Fruit fly (Drosophila melanogaster) whole organism, embryonic: ENCODE results near the gene Cyfip.

ENCODE experiments used
- CG10543 ChIP-seq: fragments of 200-800 bp; sonication (Bioruptor generic); optimal IDR thresholded peaks from 3 replicates; lab custom pipeline; 2017; ENCODE audit warnings: missing biosample characterization, mild to moderate bottlenecking, missing genetic modification characterization, moderate library complexity
- CG10959 ChIP-seq: fragments of 200-800 bp; sonication (Bioruptor generic); IDR thresholded peaks from 2 replicates; pipeline ENCODE4 v1.3.6; 2022; ENCODE audit warnings: missing biosample characterization, missing genetic modification characterization
- CG12299 ChIP-seq: fragments of 200-800 bp; sonication (Bioruptor generic); optimal IDR thresholded peaks from 2 replicates; lab custom pipeline; 2018; ENCODE audit warnings: missing biosample characterization, mild to moderate bottlenecking, missing genetic modification characterization
- CG12659 ChIP-seq: fragments of 200-800 bp; sonication (Bioruptor generic); optimal IDR thresholded peaks from 3 replicates; lab custom pipeline; 2017; ENCODE audit warnings: mild to moderate bottlenecking, missing biosample characterization, missing genetic modification reagents, missing genetic modification characterization
- CG14710 ChIP-seq: fragments of 200-800 bp; sonication (Bioruptor generic); optimal IDR thresholded peaks from 3 replicates; lab custom pipeline; 2019; ENCODE audit warnings: missing biosample characterization, mild to moderate bottlenecking, missing genetic modification characterization, moderate library complexity
- CG15011 ChIP-seq: fragments of 200-800 bp; sonication (Bioruptor generic); optimal IDR thresholded peaks from 3 replicates; lab custom pipeline; 2018; ENCODE audit warnings: missing biosample characterization, mild to moderate bottlenecking, missing genetic modification characterization
- CG15514 ChIP-seq: fragments of 200-800 bp; sonication (Bioruptor generic); optimal IDR thresholded peaks from 3 replicates; lab custom pipeline; 2017; ENCODE audit warnings: missing biosample characterization, missing genetic modification characterization, mild to moderate bottlenecking, moderate library complexity, missing genetic modification reagents
- CG17912 ChIP-seq: fragments of 200-800 bp; sonication (Bioruptor generic); optimal IDR thresholded peaks from 2 replicates; lab custom pipeline; 2018; ENCODE audit warnings: missing biosample characterization, mild to moderate bottlenecking, missing genetic modification characterization
- CG18011 ChIP-seq: fragments of 200-800 bp; sonication (Bioruptor generic); optimal IDR thresholded peaks from 2 replicates; lab custom pipeline; 2017; ENCODE audit warnings: missing biosample characterization, missing genetic modification characterization, mild to moderate bottlenecking, moderate library complexity, missing genotype
- CG2120 ChIP-seq: fragments of 200-800 bp; sonication (Bioruptor generic); optimal IDR thresholded peaks from 3 replicates; lab custom pipeline; 2016; ENCODE audit warnings: missing biosample characterization, missing genetic modification characterization
- CG2678 ChIP-seq: fragments of 200-800 bp; sonication (Bioruptor generic); optimal IDR thresholded peaks from 3 replicates; lab custom pipeline; 2019; ENCODE audit warnings: missing biosample characterization, mild to moderate bottlenecking, missing genetic modification characterization, moderate library complexity
- CG2712 ChIP-seq: fragments of 200-800 bp; optimal IDR thresholded peaks from 3 replicates; lab custom pipeline; 2019; ENCODE audit warnings: missing biosample characterization, mild to moderate bottlenecking, missing genetic modification characterization, moderate library complexity
- CG30403 ChIP-seq: fragments of 200-800 bp; sonication (Bioruptor generic); optimal IDR thresholded peaks from 3 replicates; lab custom pipeline; 2016; ENCODE audit warnings: missing biosample characterization, missing genetic modification characterization
- CG34422 ChIP-seq: fragments of 200-800 bp; sonication (Bioruptor generic); IDR thresholded peaks from 3 replicates; pipeline ENCODE4 v1.3.6; 2022; ENCODE audit warnings: missing biosample characterization, missing genetic modification characterization
- CG4282 ChIP-seq: fragments of 200-800 bp; sonication (Bioruptor generic); optimal IDR thresholded peaks from 2 replicates; lab custom pipeline; 2016; ENCODE audit warnings: missing biosample characterization, missing genetic modification characterization
- CG6854 ChIP-seq: fragments of 200-800 bp; sonication (Bioruptor generic); optimal IDR thresholded peaks from 3 replicates; lab custom pipeline; 2017; ENCODE audit warnings: missing biosample characterization, mild to moderate bottlenecking, missing genetic modification characterization
- CG7839 ChIP-seq: fragments of 200-800 bp; sonication (Bioruptor generic); optimal IDR thresholded peaks from 3 replicates; lab custom pipeline; 2018; ENCODE audit warnings: missing biosample characterization, mild to moderate bottlenecking, missing genetic modification characterization, moderate library complexity
- CG8290 ChIP-seq, 3 experiments: fragments of 200-800 bp; sonication (Bioruptor generic); optimal IDR thresholded peaks; 2 replicates each; lab custom pipeline; 2016 to 2019; ENCODE audit warnings: missing biosample characterization in 3 of 3, missing genetic modification characterization in 3 of 3, mild to moderate bottlenecking in 2 of 3, moderate library complexity in 1 of 3
- CoRest ChIP-seq: fragments of 200-800 bp; sonication (Bioruptor generic); optimal IDR thresholded peaks from 3 replicates; lab custom pipeline; 2018; ENCODE audit warnings: missing biosample characterization, mild to moderate bottlenecking, missing genetic modification characterization, moderate library complexity
- HLH4C ChIP-seq: fragments of 200-800 bp; sonication (Bioruptor generic); IDR thresholded peaks from 3 replicates; pipeline ENCODE4 v1.3.6; 2022; ENCODE audit warnings: missing biosample characterization, missing genetic modification characterization; ENCODE audit not compliant: partially characterized antibody
- HmgD ChIP-seq: fragments of 200-800 bp; sonication (Bioruptor generic); optimal IDR thresholded peaks from 3 replicates; lab custom pipeline; 2016; ENCODE audit warnings: missing biosample characterization, missing genetic modification characterization
- Hsf ChIP-seq: fragments of 200-800 bp; sonication (Bioruptor generic); optimal IDR thresholded peaks from 3 replicates; lab custom pipeline; 2016; ENCODE audit warnings: missing biosample characterization, missing genetic modification characterization
- Lhr ChIP-seq: fragments of 200-800 bp; sonication (Bioruptor generic); optimal IDR thresholded peaks from 3 replicates; lab custom pipeline; 2017; ENCODE audit warnings: mild to moderate bottlenecking, missing biosample characterization, missing genetic modification reagents, missing genetic modification characterization
- MBD-R2 ChIP-seq: fragments of 200-800 bp; sonication (Bioruptor generic); IDR thresholded peaks from 2 replicates; pipeline ENCODE4 v1.3.6; 2022; ENCODE audit warnings: missing biosample characterization, missing genetic modification characterization
- Nf-YC ChIP-seq: fragments of 200-800 bp; optimal IDR thresholded peaks from 3 replicates; lab custom pipeline; 2019; ENCODE audit warnings: missing biosample characterization, mild to moderate bottlenecking, missing genetic modification characterization, moderate library complexity
- Optix ChIP-seq: fragments of 200-800 bp; sonication (Bioruptor generic); IDR thresholded peaks from 3 replicates; pipeline ENCODE4 v1.3.6; 2022; ENCODE audit warnings: missing biosample characterization, missing genetic modification characterization
- Trl ChIP-seq, 3 experiments: fragments of >200 bp in 2 of 3; fragments of 200-800 bp in 1 of 3; sonication (Bioruptor generic) in 1 of 3; optimal IDR thresholded peaks; 2 replicates in 1 of 3; 3 replicates in 2 of 3; lab custom pipeline; 2016 to 2017; ENCODE audit warnings: missing biosample characterization in 1 of 3, missing genetic modification characterization in 1 of 3
- ato ChIP-seq: fragments of 200-800 bp; sonication (Bioruptor generic); IDR thresholded peaks from 2 replicates; pipeline ENCODE4 v1.3.6; 2022; ENCODE audit warnings: missing biosample characterization, missing genetic modification characterization; ENCODE audit not compliant: partially characterized antibody
- crp ChIP-seq, 2 experiments: fragments of 200-800 bp; sonication (Bioruptor generic); optimal IDR thresholded peaks; 2 replicates in 1 of 2; 3 replicates in 1 of 2; lab custom pipeline; 2017; ENCODE audit warnings: missing biosample characterization in 2 of 2, missing genetic modification characterization in 2 of 2, mild to moderate bottlenecking in 1 of 2, moderate library complexity in 1 of 2
- dpn ChIP-seq, 2 experiments: fragments of 200-800 bp; sonication (Bioruptor generic); optimal IDR thresholded peaks; 3 replicates each; lab custom pipeline; 2016; ENCODE audit warnings: missing biosample characterization in 2 of 2, missing genetic modification characterization in 2 of 2
- eve ChIP-seq, 2 experiments: fragments of >200 bp; optimal IDR thresholded peaks; 2 replicates each; lab custom pipeline; 2017; ENCODE audit warnings: missing biosample characterization in 2 of 2, missing genetic modification characterization in 2 of 2
- fd102C ChIP-seq: fragments of 200-800 bp; sonication (Bioruptor generic); optimal IDR thresholded peaks from 2 replicates; lab custom pipeline; 2018; ENCODE audit warnings: missing biosample characterization, mild to moderate bottlenecking, missing genetic modification characterization, moderate library complexity
- grn ChIP-seq: fragments of 200-800 bp; sonication (Bioruptor generic); optimal IDR thresholded peaks from 3 replicates; lab custom pipeline; 2017; ENCODE audit warnings: missing biosample characterization, missing genetic modification characterization
- kay ChIP-seq: fragments of 200-800 bp; sonication (Bioruptor generic); optimal IDR thresholded peaks from 2 replicates; lab custom pipeline; 2016; ENCODE audit warnings: missing biosample characterization, missing genetic modification characterization
- lab ChIP-seq: fragments of 200-800 bp; sonication (Bioruptor generic); optimal IDR thresholded peaks from 3 replicates; lab custom pipeline; 2017; ENCODE audit warnings: missing biosample characterization, missing genetic modification characterization, mild to moderate bottlenecking, moderate library complexity, missing genetic modification reagents
- otp ChIP-seq: fragments of 200-800 bp; sonication (Bioruptor generic); IDR thresholded peaks from 3 replicates; pipeline ENCODE4, ENCODE4 v1.3.6; 2022; ENCODE audit warnings: missing biosample characterization, missing genetic modification characterization
- pfk ChIP-seq: fragments of 200-800 bp; sonication (Bioruptor generic); optimal IDR thresholded peaks from 2 replicates; lab custom pipeline; 2018; ENCODE audit warnings: missing biosample characterization, mild to moderate bottlenecking, missing genetic modification characterization, moderate library complexity
- phol ChIP-seq: fragments of 200-800 bp; sonication (Bioruptor generic); optimal IDR thresholded peaks from 3 replicates; lab custom pipeline; 2018; ENCODE audit warnings: missing biosample characterization, mild to moderate bottlenecking, missing genetic modification characterization, moderate library complexity
- pzg ChIP-seq: fragments of 200-800 bp; sonication (Bioruptor generic); optimal IDR thresholded peaks from 3 replicates; lab custom pipeline; 2018; ENCODE audit warnings: missing biosample characterization, mild to moderate bottlenecking, missing genetic modification characterization, moderate library complexity
- sd ChIP-seq: fragments of 200-800 bp; sonication (Bioruptor generic); optimal IDR thresholded peaks from 3 replicates; lab custom pipeline; 2018; ENCODE audit warnings: missing biosample characterization, mild to moderate bottlenecking, missing genetic modification characterization, moderate library complexity
- sens ChIP-seq: fragments of 200-800 bp; sonication (Bioruptor generic); peaks from one replicate; lab custom pipeline; 2016; ENCODE audit warnings: missing biosample characterization, missing genetic modification characterization
- stwl ChIP-seq: fragments of 200-800 bp; sonication (Bioruptor generic); optimal IDR thresholded peaks from 3 replicates; lab custom pipeline; 2018; ENCODE audit warnings: missing biosample characterization, mild to moderate bottlenecking, missing genetic modification characterization, moderate library complexity
- tll ChIP-seq, 2 experiments: fragments of 200-800 bp in 1 of 2; fragments of >200 bp in 1 of 2; sonication (Bioruptor generic) in 1 of 2; optimal IDR thresholded peaks; 2 replicates each; lab custom pipeline; 2017 to 2019; ENCODE audit warnings: missing biosample characterization in 2 of 2, missing genetic modification characterization in 2 of 2, mild to moderate bottlenecking in 1 of 2, moderate library complexity in 1 of 2
- vvl ChIP-seq: fragments of 200-800 bp; sonication (Bioruptor generic); IDR thresholded peaks from 2 replicates; pipeline ENCODE4 v1.3.6; 2022; ENCODE audit warnings: missing biosample characterization, missing genetic modification characterization
- yki ChIP-seq: fragments of >200 bp; optimal IDR thresholded peaks from 3 replicates; lab custom pipeline; 2018
- zf30C ChIP-seq: fragments of 200-800 bp; sonication (Bioruptor generic); optimal IDR thresholded peaks from 3 replicates; lab custom pipeline; 2018; ENCODE audit warnings: missing biosample characterization, mild to moderate bottlenecking, missing genetic modification characterization

Gene Cyfip

dm6 chr3R:15332994-15333393, at the start of gene Cyfip, which contains the start of gene Fkbp39 (continued):
- TF ChIP-seq CG30403 (GFP tag; lab: Kevin White, UChicago), result peak; percentile 33
- TF ChIP-seq stwl, result peak; percentile 65
- peak; percentile 80 for TF ChIP-seq HLH4C (GFP tag; lab: Robert Waterston, UW)
- peak; percentile 75 for TF ChIP-seq CG14710 (tag; lab: Kevin White, UChicago)
- no peak for TF ChIP-seq CG7839 (tag; lab: Kevin White, UChicago)
- TF ChIP-seq Optix, result peak; percentile 55; the same call in 1 of the 3 replicates
- TF ChIP-seq CG2120 (GFP tag; lab: Kevin White, UChicago), result peak; percentile 71
- peak; percentile 98 for TF ChIP-seq MBD-R2 (GFP tag; lab: Robert Waterston, UW)
- peak; percentile 46 for TF ChIP-seq Hsf (GFP tag; lab: Kevin White, UChicago)
- peak; percentile 4 for TF ChIP-seq fd102C (GFP tag; lab: Kevin White, UChicago)
- peak; percentile 91 for TF ChIP-seq CG12659 (GFP tag; lab: Kevin White, UChicago)

- TF ChIP-seq pzg (GFP tag; lab: Kevin White, UChicago), result peak; percentile 64
- TF ChIP-seq CG10959 (GFP tag; lab: Robert Waterston, UW), result no peak
- TF ChIP-seq pfk (GFP tag; lab: Kevin White, UChicago), result peak; percentile 6
- no peak for TF ChIP-seq otp (GFP tag; lab: Robert Waterston, UW)
- peak; percentile 29 for TF ChIP-seq HmgD (GFP tag; lab: Kevin White, UChicago)
- peak; percentile 16 for TF ChIP-seq CG10543 (GFP tag; lab: Kevin White, UChicago)
- TF ChIP-seq CG12299 (tag; lab: Kevin White, UChicago), result no peak
- peak; percentile 47 for TF ChIP-seq CG4282
- peak; percentile 41 for TF ChIP-seq Lhr (GFP tag; lab: Kevin White, UChicago)
- peak; percentile 15 for TF ChIP-seq CoRest
- TF ChIP-seq yki (lab: Kevin White, UChicago), result peak; percentile 1
- TF ChIP-seq CG14710 (tag; lab: Kevin White, UChicago), result peak; percentile 30
- TF ChIP-seq CG15011 (GFP tag; lab: Kevin White, UChicago), result no peak
- peak; percentile 35 for TF ChIP-seq CG17912 (GFP tag; lab: Kevin White, UChicago)
- TF ChIP-seq crp (GFP tag; optimal IDR thresholded peaks at IDR 0.05; lab: Kevin White, UChicago), result peak in 1 of 2 experiments; percentile 25
- TF ChIP-seq zf30C (GFP tag; lab: Kevin White, UChicago), result peak; percentile 24
- no peak for TF ChIP-seq CG34422 (GFP tag; lab: Robert Waterston, UW)
- TF ChIP-seq CG18011 (GFP tag; lab: Kevin White, UChicago), result peak; percentile 98
- TF ChIP-seq sens (GFP tag; lab: Kevin White, UChicago), result peak; percentile 61
- TF ChIP-seq CG2120 (GFP tag; lab: Kevin White, UChicago), result peak; percentile 9
- no peak for TF ChIP-seq Nf-YC (tag; lab: Kevin White, UChicago)
- TF ChIP-seq grn (GFP tag; lab: Kevin White, UChicago), result peak; percentile 60
- TF ChIP-seq eve (GFP tag; optimal IDR thresholded peaks at IDR 0.05; lab: Kevin White, UChicago), result peak in 1 of 2 experiments; percentile 64
- TF ChIP-seq CG6854 (GFP tag; lab: Kevin White, UChicago), result no peak
- TF ChIP-seq vvl (GFP tag; lab: Robert Waterston, UW), result no peak
- no peak for TF ChIP-seq CG2678 (tag; lab: Kevin White, UChicago)
- peak in 1 of 2 experiments; percentile 15 for TF ChIP-seq dpn (GFP tag; optimal IDR thresholded peaks at IDR 0.05; lab: Kevin White, UChicago)
- TF ChIP-seq kay (GFP tag; lab: Kevin White, UChicago), result peak; percentile 32
- no peak for TF ChIP-seq ato (GFP tag; lab: Robert Waterston, UW)
- TF ChIP-seq phol (tag; lab: Kevin White, UChicago), result peak; percentile 32
- TF ChIP-seq CG8290 (GFP tag; optimal IDR thresholded peaks at IDR 0.05; lab: Kevin White, UChicago), result no peak
- TF ChIP-seq CG8290 (tag; optimal IDR thresholded peaks at IDR 0.05; lab: Kevin White, UChicago), result peak in 1 of 2 experiments; percentile 29
- TF ChIP-seq lab (GFP tag; lab: Kevin White, UChicago), result peak; percentile 26
- peak; percentile 44 to 81 for TF ChIP-seq Trl (optimal IDR thresholded peaks at IDR 0.05; lab: Kevin White, UChicago)
- TF ChIP-seq Trl (GFP tag; optimal IDR thresholded peaks at IDR 0.05; lab: Kevin White, UChicago), result peak; percentile 58
- TF ChIP-seq tll (GFP tag; optimal IDR thresholded peaks at IDR 0.05; lab: Kevin White, UChicago), result no peak
- peak; percentile 21 for TF ChIP-seq CG2712 (tag; lab: Kevin White, UChicago)
- peak; percentile 43 for TF ChIP-seq CG15514 (GFP tag; lab: Kevin White, UChicago)
- peak; percentile 84 for TF ChIP-seq sd
Measured at dm6 chr3R:15286024-15286692, 46.9 kb upstream of the Cyfip start.
